Worm (Caenorhabditis elegans) whole organism, mixed stage, embryonic: Measurements from ENCODE around the gene srt-50.
"Not testable (repeated sequence)": the region's sequence is repeated elsewhere in the genome, so short reads cannot be mapped to it uniquely, and the experiment has no call there.

Experiments
- elt-1 ChIP-seq: sonication (generic microtip); optimal IDR thresholded peaks from 2 replicates; lab custom pipeline; 2017; ENCODE audit warnings: missing genetic modification characterization, mild to moderate bottlenecking, missing compliant biosample characterization, antibody characterized with exemption, moderate library complexity, borderline replicate concordance; ENCODE audit not compliant: insufficient read depth
- ham-2 ChIP-seq: fragments of 200-800 bp; sonication (Bioruptor generic); optimal IDR thresholded peaks from 2 replicates; lab custom pipeline; 2018; ENCODE audit warnings: mild to moderate bottlenecking, missing genetic modification characterization, missing compliant biosample characterization
- snpc-4 ChIP-seq: fragments of 150-350 bp; optimal IDR thresholded peaks from 2 replicates; lab custom pipeline; 2014; ENCODE audit warnings: missing biosample characterization, missing genetic modification characterization
- tbx-8 ChIP-seq: fragments of 200-800 bp; sonication (Bioruptor generic); optimal IDR thresholded peaks from 2 replicates; lab custom pipeline; 2018; ENCODE audit warnings: mild to moderate bottlenecking, missing genetic modification characterization, moderate library complexity, missing compliant biosample characterization

srt-50 gene

DNA sequence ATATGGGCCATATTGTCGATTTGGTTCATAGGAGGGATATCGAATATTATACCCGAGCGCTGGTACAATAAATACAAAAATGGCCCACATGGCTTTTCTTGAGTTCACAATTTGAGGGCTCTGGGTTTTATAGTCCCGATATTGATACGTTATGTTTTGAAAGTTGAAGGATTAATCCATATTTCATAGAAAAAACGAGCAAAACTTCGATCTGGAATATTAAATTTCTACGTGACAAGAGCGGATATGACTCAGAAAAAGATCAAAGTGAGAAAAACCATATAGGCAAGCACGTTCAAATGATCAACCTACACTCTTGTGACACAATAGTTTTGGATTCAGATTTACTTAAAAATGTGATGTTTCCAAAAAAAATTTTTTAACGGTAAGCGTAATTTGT lies 57.2 kb downstream of the srt-50 start, which contains the start of gene col-135:
col-135 (minus strand) TSS at position 101 of the 400 bp plus-strand sequence.
- TF ChIP-seq ham-2 (GFP tag; lab: Kevin White, UChicago) = no peak

DNA sequence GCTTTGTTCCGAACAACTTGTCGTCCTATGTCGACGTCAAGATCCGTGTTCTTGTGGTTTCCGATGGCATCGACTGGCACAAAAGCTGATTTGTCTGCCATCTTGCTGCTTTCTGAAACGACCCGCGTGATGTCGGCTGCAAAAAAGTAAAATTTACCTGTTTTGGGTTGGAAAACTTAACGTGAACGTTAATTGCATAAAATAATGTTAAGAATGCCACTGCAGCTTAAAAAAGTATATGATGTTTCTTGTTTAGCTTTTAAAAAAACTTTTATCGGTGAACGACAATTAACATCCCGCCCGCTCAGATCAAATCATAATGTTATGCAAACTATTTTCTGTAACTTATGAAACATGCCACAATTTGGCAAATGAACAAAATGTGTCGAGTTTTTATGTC lies 59.4 kb downstream of the srt-50 start, which contains the start of gene M199.8:
M199.8 (minus strand) TSS at position 101 of the 400 bp plus-strand sequence.
- not testable (repeated sequence) for TF ChIP-seq snpc-4; tbx-8; elt-1 (tag; lab: Kevin White, UChicago)
